Worm (Caenorhabditis elegans) whole organism, mixed stage, embryonic: Measurements from ENCODE around the gene col-89.
A peak's percentile ranks its signal among the peaks of the same experiment; 100 is the strongest.

Experiments
- M03D4.4 ChIP-seq: sonication (generic microtip); optimal IDR thresholded peaks from 2 replicates; lab custom pipeline; 2017; ENCODE audit warnings: mild to moderate bottlenecking, missing genetic modification characterization, missing compliant biosample characterization
- bed-3 ChIP-seq: fragments of 200-800 bp; sonication (Bioruptor generic); optimal IDR thresholded peaks from 3 replicates; lab custom pipeline; 2018; ENCODE audit warnings: mild to moderate bottlenecking, missing genetic modification characterization, moderate library complexity, missing compliant biosample characterization
- blmp-1 ChIP-seq: fragments of 150-350 bp; optimal IDR thresholded peaks from 2 replicates; lab custom pipeline; 2014; ENCODE audit warnings: missing biosample characterization, missing genetic modification characterization
- ceh-39 ChIP-seq: fragments of 150-350 bp; optimal IDR thresholded peaks from 2 replicates; lab custom pipeline; 2014; ENCODE audit warnings: missing biosample characterization, missing genetic modification characterization
- ceh-43 ChIP-seq: fragments of 200-800 bp; sonication (Bioruptor generic); optimal IDR thresholded peaks from 2 replicates; lab custom pipeline; 2018; ENCODE audit warnings: mild to moderate bottlenecking, missing genetic modification characterization, moderate library complexity, missing compliant biosample characterization
- ceh-83 ChIP-seq: fragments of 200-800 bp; sonication (Bioruptor generic); optimal IDR thresholded peaks from 2 replicates; lab custom pipeline; 2018; ENCODE audit warnings: mild to moderate bottlenecking, missing genetic modification characterization, missing compliant biosample characterization
- ces-1 ChIP-seq: fragments of 150-350 bp; optimal IDR thresholded peaks from 2 replicates; lab custom pipeline; 2014; ENCODE audit warnings: missing biosample characterization, missing genetic modification reagents, missing genetic modification characterization
- cnd-1 ChIP-seq: fragments of 200-800 bp; sonication (Bioruptor generic); optimal IDR thresholded peaks from 2 replicates; lab custom pipeline; 2018; ENCODE audit warnings: mild to moderate bottlenecking, missing genetic modification characterization, missing compliant biosample characterization
- drap-1 ChIP-seq: fragments of 200-800 bp; sonication (Bioruptor generic); optimal IDR thresholded peaks from 3 replicates; lab custom pipeline; 2018; ENCODE audit warnings: mild to moderate bottlenecking, missing genetic modification characterization, missing compliant biosample characterization
- elt-1 ChIP-seq: sonication (generic microtip); optimal IDR thresholded peaks from 2 replicates; lab custom pipeline; 2017; ENCODE audit warnings: missing genetic modification characterization, mild to moderate bottlenecking, missing compliant biosample characterization, antibody characterized with exemption, moderate library complexity, borderline replicate concordance; ENCODE audit not compliant: insufficient read depth
- elt-3 ChIP-seq: fragments of 150-350 bp; optimal IDR thresholded peaks from 2 replicates; lab custom pipeline; 2014; ENCODE audit warnings: missing biosample characterization, missing genetic modification characterization
- flh-1 ChIP-seq: fragments of 200-800 bp; sonication (Bioruptor generic); optimal IDR thresholded peaks from 2 replicates; lab custom pipeline; 2018; ENCODE audit warnings: mild to moderate bottlenecking, missing genetic modification characterization, moderate library complexity, missing compliant biosample characterization
- ham-2 ChIP-seq: fragments of 200-800 bp; sonication (Bioruptor generic); optimal IDR thresholded peaks from 2 replicates; lab custom pipeline; 2018; ENCODE audit warnings: mild to moderate bottlenecking, missing genetic modification characterization, missing compliant biosample characterization
- hlh-1 ChIP-seq: fragments of 150-350 bp; optimal IDR thresholded peaks from 2 replicates; lab custom pipeline; 2014; ENCODE audit warnings: missing biosample characterization, missing genetic modification reagents, missing genetic modification characterization
- lin-13 ChIP-seq: fragments of 150-350 bp; optimal IDR thresholded peaks from 2 replicates; lab custom pipeline; 2014; ENCODE audit warnings: missing biosample characterization, missing genetic modification characterization
- lin-32 ChIP-seq: fragments of 200-800 bp; sonication (Bioruptor generic); optimal IDR thresholded peaks from 2 replicates; lab custom pipeline; 2018; ENCODE audit warnings: mild to moderate bottlenecking, missing genetic modification characterization, missing compliant biosample characterization
- lsy-2 ChIP-seq: fragments of 150-350 bp; optimal IDR thresholded peaks from 2 replicates; lab custom pipeline; 2014; ENCODE audit warnings: missing biosample characterization, missing genetic modification characterization
- mab-5 ChIP-seq: fragments of 150-350 bp; optimal IDR thresholded peaks from 2 replicates; lab custom pipeline; 2014; ENCODE audit warnings: missing biosample characterization, missing genetic modification characterization
- mep-1 ChIP-seq: fragments of 150-350 bp; optimal IDR thresholded peaks from 2 replicates; lab custom pipeline; 2017; ENCODE audit warnings: missing biosample characterization, missing genetic modification reagents, missing genetic modification characterization, inconsistent platforms
- mls-2 ChIP-seq: sonication (generic microtip); optimal IDR thresholded peaks from 2 replicates; lab custom pipeline; 2016; ENCODE audit warnings: mild to moderate bottlenecking, missing genetic modification characterization, moderate library complexity, missing compliant biosample characterization
- nhr-12 ChIP-seq: fragments of 150-350 bp; optimal IDR thresholded peaks from 2 replicates; lab custom pipeline; 2014; ENCODE audit warnings: missing biosample characterization, missing genetic modification characterization
- nhr-2 ChIP-seq: fragments of 150-350 bp; optimal IDR thresholded peaks from 2 replicates; lab custom pipeline; 2014; ENCODE audit warnings: missing biosample characterization, missing genetic modification characterization
- nhr-237 ChIP-seq: fragments of 150-350 bp; optimal IDR thresholded peaks from 2 replicates; lab custom pipeline; 2014; ENCODE audit warnings: missing biosample characterization, missing genetic modification characterization
- nhr-28 ChIP-seq: fragments of 150-350 bp; optimal IDR thresholded peaks from 2 replicates; lab custom pipeline; 2014; ENCODE audit warnings: missing biosample characterization, missing genetic modification characterization
- nhr-76 ChIP-seq: sonication (generic microtip); optimal IDR thresholded peaks from 2 replicates; lab custom pipeline; 2017; ENCODE audit warnings: missing biosample characterization, missing genetic modification characterization
- pha-4 ChIP-seq: fragments of 150-350 bp; optimal IDR thresholded peaks from 2 replicates; lab custom pipeline; 2018; ENCODE audit warnings: missing biosample characterization, missing genetic modification reagents, missing genetic modification characterization
- sem-2 ChIP-seq: fragments of 200-800 bp; sonication (Bioruptor generic); optimal IDR thresholded peaks from 2 replicates; lab custom pipeline; 2018; ENCODE audit warnings: mild to moderate bottlenecking, missing genetic modification characterization, missing compliant biosample characterization
- snpc-4 ChIP-seq: fragments of 150-350 bp; optimal IDR thresholded peaks from 2 replicates; lab custom pipeline; 2014; ENCODE audit warnings: missing biosample characterization, missing genetic modification characterization
- sptf-1 ChIP-seq: sonication (generic microtip); optimal IDR thresholded peaks from 2 replicates; lab custom pipeline; 2017; ENCODE audit warnings: mild to moderate bottlenecking, missing genetic modification characterization, moderate library complexity, missing compliant biosample characterization
- tbx-8 ChIP-seq: fragments of 200-800 bp; sonication (Bioruptor generic); optimal IDR thresholded peaks from 2 replicates; lab custom pipeline; 2018; ENCODE audit warnings: mild to moderate bottlenecking, missing genetic modification characterization, moderate library complexity, missing compliant biosample characterization
- unc-120 ChIP-seq: sonication (generic microtip); optimal IDR thresholded peaks from 2 replicates; lab custom pipeline; 2017; ENCODE audit warnings: missing genetic modification characterization, missing compliant biosample characterization; ENCODE audit not compliant: poor library complexity, severe bottlenecking
- unc-39 ChIP-seq: fragments of 150-350 bp; optimal IDR thresholded peaks from 2 replicates; lab custom pipeline; 2014; ENCODE audit warnings: missing biosample characterization, missing genetic modification characterization
- unc-62 ChIP-seq: fragments of 150-350 bp; optimal IDR thresholded peaks from 2 replicates; lab custom pipeline; 2014; ENCODE audit warnings: missing biosample characterization, missing genetic modification reagents, missing genetic modification characterization
- zip-8 ChIP-seq: fragments of 150-350 bp; optimal IDR thresholded peaks from 2 replicates; lab custom pipeline; 2014; ENCODE audit warnings: missing biosample characterization, missing genetic modification characterization
- ztf-11 ChIP-seq: fragments of 150-350 bp; optimal IDR thresholded peaks from 2 replicates; lab custom pipeline; 2014; ENCODE audit warnings: missing biosample characterization, missing genetic modification characterization

Gene col-89

ce11 chrIII:4756983-4757382, 9.1 kb downstream of the col-89 start, which contains the start of gene fbxl-2:
Gene fbxl-2, plus strand, starts transcription at chrIII:4757260.
- TF ChIP-seq unc-39 (tag; lab: Kevin White, UChicago) (no peak), elt-1 (no peak), ces-1 (GFP tag; lab: Kevin White, UChicago) (no peak), zip-8 (tag; lab: Kevin White, UChicago) (no peak), nhr-12 (peak; percentile 63), elt-3 (tag; lab: Kevin White, UChicago) (peak; percentile 71), lin-32 (GFP tag; lab: Kevin White, UChicago) (peak; percentile 72), ham-2 (peak; percentile 58), ceh-39 (tag; lab: Kevin White, UChicago) (peak; percentile 78), mab-5 (peak; percentile 50), nhr-2 (tag; lab: Kevin White, UChicago) (peak; percentile 33), nhr-28 (no peak), sptf-1 (tag; lab: Kevin White, UChicago) (peak; percentile 89), cnd-1 (peak; percentile 84), mls-2 (tag; lab: Kevin White, UChicago) (peak; percentile 77), lin-13 (tag; lab: Kevin White, UChicago) (peak; percentile 98), blmp-1 (no peak), ceh-43 (GFP tag; lab: Kevin White, UChicago) (peak; percentile 68), hlh-1 (tag; lab: Kevin White, UChicago) (peak; percentile 34), sem-2 (GFP tag; lab: Kevin White, UChicago) (peak; percentile 46), M03D4.4 (tag; lab: Kevin White, UChicago) (peak; percentile 83), unc-62 (no peak), ceh-83 (GFP tag; lab: Kevin White, UChicago) (peak; percentile 73), pha-4 (tag; lab: Kevin White, UChicago) (peak; percentile 94), mep-1 (tag; lab: Kevin White, UChicago) (peak; percentile 95), nhr-237 (tag; lab: Kevin White, UChicago) (peak; percentile 94), unc-120 (tag; lab: Kevin White, UChicago) (peak; percentile 51), flh-1 (GFP tag; lab: Kevin White, UChicago) (peak; percentile 10), bed-3 (GFP tag; lab: Kevin White, UChicago) (peak; percentile 41), tbx-8 (GFP tag; lab: Kevin White, UChicago) (peak; percentile 47), nhr-76 (tag; lab: Kevin White, UChicago) (no peak), drap-1 (peak; percentile 80), lsy-2 (tag; lab: Kevin White, UChicago) (peak; percentile 92), snpc-4 (tag; lab: Kevin White, UChicago) (no peak), ztf-11 (peak; percentile 73)
- TF ChIP-seq, all 35 proteins: peak for 26

DNA sequence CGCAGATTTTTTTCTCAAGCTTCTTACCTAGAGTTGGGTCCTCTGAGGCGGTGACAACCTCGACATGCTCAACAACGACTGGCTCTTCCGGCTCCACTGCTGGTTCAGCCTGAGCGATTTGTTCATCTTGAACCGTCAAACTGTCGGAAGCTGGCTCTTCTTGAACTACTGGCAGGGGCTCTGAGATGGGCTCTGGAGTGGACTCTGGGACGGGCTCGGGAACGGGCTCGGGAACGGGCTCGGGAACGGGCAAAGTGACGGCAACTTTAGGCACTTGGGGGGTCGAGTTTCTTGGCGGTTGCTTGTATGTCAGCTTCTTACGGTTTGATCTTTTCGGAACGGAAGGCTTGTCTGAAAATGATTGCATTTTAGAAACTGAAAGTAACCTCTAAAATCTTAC, 14.9 kb downstream of the col-89 start:
- TF ChIP-seq lsy-2 (tag; lab: Kevin White, UChicago), result no peak
- TF ChIP-seq nhr-12, result no peak
- TF ChIP-seq unc-62, result no peak
- TF ChIP-seq drap-1, result no peak
- no peak for TF ChIP-seq ces-1 (GFP tag; lab: Kevin White, UChicago)
- TF ChIP-seq cnd-1, result no peak
- no peak for TF ChIP-seq blmp-1
- TF ChIP-seq zip-8 (tag; lab: Kevin White, UChicago), result no peak
- TF ChIP-seq, all 35 proteins: peak for 0

DNA sequence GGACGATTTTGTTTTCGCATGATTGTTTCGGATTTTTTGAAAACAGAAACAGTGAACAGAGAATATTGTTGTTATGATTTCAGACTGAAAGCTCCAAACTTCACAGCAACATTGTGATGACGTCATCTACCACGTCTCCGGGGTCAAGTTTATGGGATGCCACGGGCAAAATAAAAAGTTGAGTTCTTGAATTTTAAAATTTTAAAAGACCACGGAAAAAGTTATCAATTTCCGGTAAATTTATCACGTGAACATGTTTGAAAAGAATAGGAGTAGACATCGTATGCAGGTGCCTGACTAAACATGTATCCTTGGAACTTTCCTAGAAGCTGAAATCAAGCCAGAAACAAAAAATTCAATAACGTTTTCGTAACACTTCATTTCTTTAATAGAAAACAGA, 15.6 kb downstream of the col-89 start, which contains the start of gene B0393.4:
Gene B0393.4 (minus strand): TSS at position 101 of the 400 bp plus-strand sequence.
- no peak for TF ChIP-seq ham-2
- no peak for TF ChIP-seq pha-4 (tag; lab: Kevin White, UChicago)
- peak; percentile 11 for TF ChIP-seq zip-8 (tag; lab: Kevin White, UChicago)
- no peak for TF ChIP-seq hlh-1 (tag; lab: Kevin White, UChicago)
- no peak for TF ChIP-seq bed-3 (GFP tag; lab: Kevin White, UChicago)
- no peak for TF ChIP-seq cnd-1
- TF ChIP-seq unc-39 (tag; lab: Kevin White, UChicago), result no peak

- TF ChIP-seq ztf-11 (no peak), ham-2 (peak; percentile 4)
- TF ChIP-seq, all 35 proteins: peak for 1
Observed at ce11 chrIII:4765474-4765873, 17.5 kb downstream of the col-89 start, which contains the start of gene B0393.5. Gene B0393.5, plus strand, starts transcription at chrIII:4765774.
